Fruit fly (Drosophila melanogaster): ENCODE measurements around the gene upd2.
A peak's percentile ranks its signal among the peaks of the same experiment; 100 is the strongest.

DNA sequence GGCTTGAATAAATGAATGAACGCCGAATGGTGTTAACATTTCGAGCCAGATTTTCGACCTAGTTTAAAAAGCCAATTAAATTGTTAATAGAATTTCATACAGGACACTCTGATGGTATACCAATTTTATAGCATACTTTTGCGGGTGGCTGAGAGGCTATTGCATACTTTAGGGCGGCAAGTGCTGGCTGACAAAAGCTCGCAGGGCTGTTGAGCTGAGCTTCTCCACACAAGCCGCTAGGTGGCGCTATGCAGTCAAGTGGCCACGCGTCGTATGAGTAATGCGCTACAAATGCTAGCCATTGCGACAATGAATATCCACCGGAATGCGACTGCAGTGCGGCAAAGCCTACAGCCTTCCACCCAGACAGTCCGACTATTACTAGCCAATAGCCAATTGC, 3.8 kb downstream of the upd2 start:
- TF ChIP-seq CG8478 (optimal IDR thresholded peaks at IDR 0.05) (no peak), CTCF (optimal IDR thresholded peaks at IDR 0.05) (peak; percentile 94 to 97)
